Fruit fly (Drosophila melanogaster): ENCODE results near the gene CG43740.
A peak's percentile ranks its signal among the peaks of the same experiment; 100 is the strongest.

The CG43740 gene

dm6 chrX:10331718-10332117, 1.7 kb upstream of the CG43740 start, which contains the start of gene CG15306:
Gene CG15306 (minus strand): TSS chrX:10331818.
- no peak for TF ChIP-seq CG17801 (GFP tag; optimal IDR thresholded peaks at IDR 0.05; ENCODE audit: partially characterized antibody)

dm6 chrX:10340492-10340891, 7.0 kb downstream of the CG43740 start:
- TF ChIP-seq CG17801 (GFP tag; optimal IDR thresholded peaks at IDR 0.05; ENCODE audit: partially characterized antibody), result no peak

- peak; percentile 16 for TF ChIP-seq CG17801 (GFP tag; optimal IDR thresholded peaks at IDR 0.05; ENCODE audit: partially characterized antibody)
These were observed 14.7 kb downstream of the CG43740 start for dm6 chrX:10347979-10348692.

DNA sequence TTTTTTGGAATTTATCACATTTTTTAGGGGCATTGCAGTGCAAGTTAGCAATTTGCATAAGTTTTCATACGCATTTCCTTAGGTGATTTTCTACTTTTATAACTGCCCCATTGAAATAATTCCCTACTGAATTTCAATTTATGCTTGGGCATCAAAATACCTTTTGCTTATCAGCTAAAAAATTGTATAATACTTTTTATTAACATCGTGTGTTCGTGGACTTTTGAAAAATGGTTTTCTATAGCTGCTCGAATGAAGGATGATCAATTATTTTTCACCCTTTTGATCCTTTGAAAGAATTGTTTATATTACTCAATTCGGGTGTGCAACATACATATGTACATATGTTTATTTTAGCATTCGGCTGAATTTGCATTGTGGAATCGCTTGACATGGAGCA, 28.7 kb downstream of the CG43740 start:
- no peak for TF ChIP-seq CG17801 (GFP tag; optimal IDR thresholded peaks at IDR 0.05; ENCODE audit: partially characterized antibody)

dm6 chrX:10362557-10363366, 29.3 kb downstream of the CG43740 start:
- peak; percentile 61 for TF ChIP-seq CG17801 (GFP tag; optimal IDR thresholded peaks at IDR 0.05; ENCODE audit: partially characterized antibody)

- TF ChIP-seq CG17801 (GFP tag; optimal IDR thresholded peaks at IDR 0.05; ENCODE audit: partially characterized antibody), result no peak
These were observed 31.2 kb downstream of the CG43740 start for dm6 chrX:10364556-10365227.

DNA sequence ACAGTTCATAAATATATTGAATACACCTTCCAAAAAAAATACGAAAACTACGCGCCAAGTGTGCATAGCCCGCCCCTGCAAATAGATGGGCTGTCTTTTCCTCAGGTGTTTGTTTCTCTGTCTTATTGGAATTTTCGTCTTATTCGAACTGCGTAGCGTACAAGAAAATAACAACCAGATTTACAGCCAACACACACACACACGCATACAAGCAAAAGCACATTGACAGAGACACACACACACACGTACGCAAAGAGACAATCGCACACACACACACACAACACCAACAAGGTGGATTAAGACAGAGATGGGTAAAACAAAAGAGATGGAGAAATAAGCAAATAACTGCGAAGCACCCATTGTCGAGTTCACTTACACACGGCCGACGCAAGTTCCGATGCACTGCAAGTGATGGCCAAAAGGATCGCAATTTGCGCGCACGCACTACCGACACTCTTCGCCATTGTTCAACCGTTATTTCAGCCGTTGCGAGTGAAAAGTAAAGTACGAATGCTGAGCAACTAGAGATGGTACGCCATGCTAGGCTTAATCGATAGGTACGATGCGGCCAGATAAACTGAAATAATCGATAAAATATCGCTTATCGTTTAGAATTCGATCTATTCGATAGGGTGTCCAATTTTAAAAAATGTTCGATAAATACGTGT, 32.4 kb downstream of the CG43740 start:
- TF ChIP-seq CG17801 (GFP tag; optimal IDR thresholded peaks at IDR 0.05; ENCODE audit: partially characterized antibody), result peak; percentile 76

- no peak for TF ChIP-seq CG17801 (GFP tag; optimal IDR thresholded peaks at IDR 0.05; ENCODE audit: partially characterized antibody)
These were observed 33.9 kb downstream of the CG43740 start, which contains the start of gene CG32679 for dm6 chrX:10367372-10367771. Gene CG32679 (minus strand): TSS chrX:10367472.

- peak; percentile 13 for TF ChIP-seq CG17801 (GFP tag; optimal IDR thresholded peaks at IDR 0.05; ENCODE audit: partially characterized antibody)
These were observed 34.4 kb downstream of the CG43740 start, which contains the start of gene CG17841 for dm6 chrX:10367801-10368203. Gene CG17841 (plus strand): TSS chrX:10368052.

- no peak for TF ChIP-seq CG17801 (GFP tag; optimal IDR thresholded peaks at IDR 0.05; ENCODE audit: partially characterized antibody)
These were observed 35.9 kb downstream of the CG43740 start for dm6 chrX:10369315-10369714.

DNA sequence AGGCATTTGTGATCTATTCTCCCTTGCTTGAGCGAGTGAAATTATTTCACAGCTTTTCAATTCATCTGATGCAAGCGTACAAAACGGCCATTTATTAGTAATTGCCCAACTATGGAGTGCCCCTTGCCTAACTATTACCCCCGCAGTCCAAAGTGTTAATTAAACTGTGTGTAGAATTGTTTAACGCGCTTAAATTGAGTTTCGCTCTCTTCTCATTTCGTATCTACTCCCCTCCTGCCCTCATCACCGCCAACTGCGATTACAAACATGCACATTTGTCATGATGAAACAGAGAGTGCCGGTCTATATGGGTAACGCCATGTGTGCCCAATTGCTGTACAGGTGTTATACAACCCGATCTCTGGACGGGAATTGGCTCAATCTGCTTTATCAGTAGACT, 36.3 kb downstream of the CG43740 start:
- TF ChIP-seq CG17801 (GFP tag; optimal IDR thresholded peaks at IDR 0.05; ENCODE audit: partially characterized antibody), result no peak

DNA sequence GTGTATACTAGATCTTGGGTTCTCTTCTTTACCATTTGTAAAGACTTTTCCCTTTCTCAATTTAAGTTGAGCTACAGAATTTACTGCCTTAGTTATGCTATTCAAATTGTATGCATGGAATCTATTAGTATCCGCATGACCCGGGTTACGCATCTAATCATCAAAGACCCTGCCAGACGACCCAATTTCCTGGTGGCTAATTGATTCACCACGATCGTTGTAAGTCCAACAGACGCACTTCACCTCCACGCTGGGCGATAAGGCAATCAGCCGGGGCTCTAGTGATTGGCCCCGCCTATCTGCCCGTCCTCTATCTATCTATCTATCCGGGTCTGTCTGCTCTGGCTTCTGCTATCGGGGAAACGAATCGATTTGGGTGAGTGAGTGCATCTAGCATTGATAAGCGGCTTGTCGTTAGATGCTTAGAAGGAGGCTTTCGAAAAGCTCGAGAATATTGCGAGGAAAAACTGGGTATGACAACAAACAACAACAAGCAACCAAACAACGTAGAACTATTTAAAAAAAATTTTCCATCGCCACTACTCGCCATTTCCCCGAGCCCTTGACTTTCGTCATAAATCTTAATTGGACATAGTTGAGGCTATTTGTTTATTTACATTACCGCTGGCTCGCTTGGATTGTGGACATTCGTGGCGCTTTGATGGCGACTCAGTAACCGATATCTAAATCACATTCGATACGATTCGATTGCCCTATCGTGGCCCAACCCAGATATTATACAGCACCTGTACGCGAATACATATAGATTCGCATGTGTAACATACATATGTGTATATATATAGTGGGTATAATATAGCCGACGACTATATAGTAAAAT, 37.0 kb downstream of the CG43740 start:
- TF ChIP-seq CG17801 (GFP tag; optimal IDR thresholded peaks at IDR 0.05; ENCODE audit: partially characterized antibody), result no peak

- TF ChIP-seq CG17801 (GFP tag; optimal IDR thresholded peaks at IDR 0.05; ENCODE audit: partially characterized antibody), result no peak
These were observed 41.8 kb downstream of the CG43740 start, which contains the start of the genes CG32686 and CG2898 for dm6 chrX:10375216-10375615. Gene CG32686 (minus strand): TSS chrX:10375316. Gene CG2898 (plus strand): TSS chrX:10375374.

DNA sequence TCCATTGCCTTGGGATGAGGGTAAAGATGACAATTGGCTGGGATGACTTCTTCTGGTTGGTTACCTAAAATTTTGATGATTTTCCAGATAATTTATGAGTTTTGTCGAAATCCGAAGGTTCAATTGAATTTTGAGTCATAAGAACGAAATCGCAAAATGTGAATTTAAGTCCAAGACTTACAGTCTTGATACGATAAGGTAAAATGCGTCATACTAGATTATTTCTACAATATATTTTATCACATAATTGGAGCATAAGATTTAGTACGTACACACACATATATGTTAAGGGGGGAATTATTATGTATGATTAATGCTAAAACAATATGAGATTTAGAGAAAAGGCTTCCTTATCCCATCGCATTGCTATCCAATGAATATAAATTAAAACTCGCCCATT, 47.8 kb downstream of the CG43740 start, which contains the start of gene CG32681:
Gene CG32681 (minus strand): TSS at position 101 of the 400 bp plus-strand sequence.
- TF ChIP-seq CG17801 (GFP tag; optimal IDR thresholded peaks at IDR 0.05; ENCODE audit: partially characterized antibody), result no peak
